Fruit fly (Drosophila melanogaster) whole organism, prepupa: ENCODE results near the gene Cubn2.

Experiments
- CG10631 ChIP-seq: fragments of 200-800 bp; sonication (Bioruptor generic); optimal IDR thresholded peaks from 2 replicates; lab custom pipeline; 2016; ENCODE audit warnings: missing biosample characterization, missing genetic modification characterization
- CG10669 ChIP-seq: fragments of 200-800 bp; sonication (Bioruptor generic); optimal IDR thresholded peaks from 3 replicates; lab custom pipeline; 2018; ENCODE audit warnings: missing biosample characterization, mild to moderate bottlenecking, missing genetic modification characterization, moderate library complexity
- CG11294 ChIP-seq: fragments of 200-800 bp; sonication (Bioruptor generic); IDR thresholded peaks from 2 replicates; pipeline ENCODE4 v1.3.6; 2022; ENCODE audit warnings: missing biosample characterization, missing genetic modification characterization
- CG15336 ChIP-seq: fragments of 200-800 bp; sonication (Bioruptor generic); IDR thresholded peaks from 2 replicates; pipeline ENCODE4 v1.3.6; 2022; ENCODE audit warnings: missing biosample characterization, missing genetic modification characterization
- CG1621 ChIP-seq: fragments of 200-800 bp; sonication (Bioruptor generic); optimal IDR thresholded peaks from 3 replicates; lab custom pipeline; 2018; ENCODE audit warnings: missing biosample characterization, mild to moderate bottlenecking, missing genetic modification characterization
- CG32006 ChIP-seq: fragments of 200-800 bp; sonication (Bioruptor generic); optimal IDR thresholded peaks from 3 replicates; lab custom pipeline; 2017; ENCODE audit warnings: missing biosample characterization, mild to moderate bottlenecking, missing genetic modification characterization
- CG4318 ChIP-seq: fragments of 200-800 bp; sonication (Bioruptor generic); optimal IDR thresholded peaks from 3 replicates; lab custom pipeline; 2017; ENCODE audit warnings: missing biosample characterization, mild to moderate bottlenecking, missing genetic modification characterization
- CG6163 ChIP-seq: fragments of 200-800 bp; sonication (Bioruptor generic); IDR thresholded peaks from 3 replicates; pipeline ENCODE4 v1.3.6; 2022; ENCODE audit warnings: missing biosample characterization, missing genetic modification characterization
- CG6276 ChIP-seq: fragments of 200-800 bp; sonication (Bioruptor generic); optimal IDR thresholded peaks from 2 replicates; lab custom pipeline; 2017; ENCODE audit warnings: missing biosample characterization, mild to moderate bottlenecking, missing genetic modification characterization
- CG6792 ChIP-seq: fragments of 200-800 bp; sonication (Bioruptor generic); optimal IDR thresholded peaks from 3 replicates; lab custom pipeline; 2016; ENCODE audit warnings: missing biosample characterization, missing genetic modification characterization
- CG8119 ChIP-seq: fragments of 200-800 bp; sonication (Bioruptor generic); IDR thresholded peaks from 3 replicates; pipeline ENCODE4 v1.3.6; 2022; ENCODE audit warnings: missing biosample characterization, missing genetic modification characterization
- CG8319 ChIP-seq: fragments of 200-800 bp; sonication (Bioruptor generic); optimal IDR thresholded peaks from 3 replicates; lab custom pipeline; 2016; ENCODE audit warnings: missing biosample characterization, missing genetic modification characterization
- CG9139 ChIP-seq: fragments of 200-800 bp; sonication (Bioruptor generic); optimal IDR thresholded peaks from 3 replicates; lab custom pipeline; 2017; ENCODE audit warnings: missing biosample characterization, mild to moderate bottlenecking, missing genetic modification characterization
- Eip93F ChIP-seq: fragments of 200-800 bp; sonication (Bioruptor generic); optimal IDR thresholded peaks from 2 replicates; lab custom pipeline; 2016; ENCODE audit warnings: missing biosample characterization, mild to moderate bottlenecking, missing genetic modification characterization
- Ets96B ChIP-seq: fragments of 200-800 bp; optimal IDR thresholded peaks from 2 replicates; lab custom pipeline; 2019; ENCODE audit warnings: missing biosample characterization, mild to moderate bottlenecking, missing genetic modification characterization, moderate library complexity
- Gug ChIP-seq: fragments of 200-800 bp; sonication (Bioruptor generic); IDR thresholded peaks from 2 replicates; pipeline ENCODE4 v1.3.6; 2022; ENCODE audit warnings: missing biosample characterization, missing genetic modification characterization
- Hr39 ChIP-seq: fragments of 200-800 bp; sonication (Bioruptor generic); optimal IDR thresholded peaks from 2 replicates; lab custom pipeline; 2016; ENCODE audit warnings: missing biosample characterization, missing genetic modification characterization
- Hr4 ChIP-seq: fragments of 200-800 bp; sonication (Bioruptor generic); optimal IDR thresholded peaks from 3 replicates; lab custom pipeline; 2016; ENCODE audit warnings: missing biosample characterization, missing genetic modification characterization
- Met ChIP-seq: fragments of 200-800 bp; sonication (Bioruptor generic); optimal IDR thresholded peaks from 3 replicates; lab custom pipeline; 2016; ENCODE audit warnings: missing biosample characterization, missing genetic modification characterization
- Sox102F ChIP-seq: fragments of 200-800 bp; sonication (Bioruptor generic); optimal IDR thresholded peaks from 2 replicates; lab custom pipeline; 2016; ENCODE audit warnings: missing biosample characterization, mild to moderate bottlenecking, missing genetic modification characterization
- Sox14 ChIP-seq: fragments of 200-800 bp; sonication (Bioruptor generic); optimal IDR thresholded peaks from 3 replicates; lab custom pipeline; 2016; ENCODE audit warnings: missing biosample characterization, missing genetic modification characterization
- achi ChIP-seq: fragments of 200-800 bp; sonication (Bioruptor generic); optimal IDR thresholded peaks from 3 replicates; lab custom pipeline; 2016; ENCODE audit warnings: missing biosample characterization, missing genetic modification characterization
- eg ChIP-seq: fragments of 200-800 bp; sonication (Bioruptor generic); IDR thresholded peaks from 3 replicates; pipeline ENCODE4 v1.3.6; 2022; ENCODE audit warnings: missing biosample characterization, missing genetic modification characterization
- esn ChIP-seq: fragments of 200-800 bp; sonication (Bioruptor generic); optimal IDR thresholded peaks from 2 replicates; lab custom pipeline; 2016; ENCODE audit warnings: missing biosample characterization, mild to moderate bottlenecking, missing genetic modification characterization, moderate library complexity
- fd59A ChIP-seq: fragments of 200-800 bp; sonication (Bioruptor generic); optimal IDR thresholded peaks from 2 replicates; lab custom pipeline; 2017; ENCODE audit warnings: missing biosample characterization, mild to moderate bottlenecking, missing genetic modification characterization, missing genetic modification reagents
- fd85E ChIP-seq: fragments of 200-800 bp; sonication (Bioruptor generic); optimal IDR thresholded peaks from 3 replicates; lab custom pipeline; 2016; ENCODE audit warnings: missing biosample characterization, missing genetic modification characterization
- fkh ChIP-seq: fragments of 200-800 bp; sonication (Bioruptor generic); optimal IDR thresholded peaks from 3 replicates; lab custom pipeline; 2017; ENCODE audit warnings: missing biosample characterization, mild to moderate bottlenecking, missing genetic modification characterization, moderate library complexity
- lz ChIP-seq: fragments of 200-800 bp; sonication (Bioruptor generic); optimal IDR thresholded peaks from 3 replicates; lab custom pipeline; 2016; ENCODE audit warnings: missing biosample characterization, missing genetic modification characterization
- net ChIP-seq: fragments of 200-800 bp; sonication (Bioruptor generic); optimal IDR thresholded peaks from 3 replicates; lab custom pipeline; 2016; ENCODE audit warnings: missing biosample characterization, missing genetic modification characterization
- ss ChIP-seq, 2 experiments: fragments of 200-800 bp; sonication (Bioruptor generic); optimal IDR thresholded peaks; 2 replicates in 1 of 2; 3 replicates in 1 of 2; lab custom pipeline; 2017 to 2018; ENCODE audit warnings: mild to moderate bottlenecking in 2 of 2, missing biosample characterization in 2 of 2, missing genetic modification characterization in 2 of 2, moderate library complexity in 1 of 2
- svp ChIP-seq: fragments of 200-800 bp; sonication (Bioruptor generic); peaks from one replicate; lab custom pipeline; 2016; ENCODE audit warnings: missing biosample characterization, missing genetic modification characterization
- topi ChIP-seq: fragments of 200-800 bp; sonication (Bioruptor generic); optimal IDR thresholded peaks from 3 replicates; lab custom pipeline; 2016; ENCODE audit warnings: missing biosample characterization, missing genetic modification characterization
- vri ChIP-seq: fragments of 200-800 bp; sonication (Bioruptor generic); optimal IDR thresholded peaks from 3 replicates; lab custom pipeline; 2016; ENCODE audit warnings: missing biosample characterization, mild to moderate bottlenecking, missing genetic modification characterization

The Cubn2 gene

dm6 chr3L:11788195-11788594 is 26.4 kb downstream of the Cubn2 start:
- TF ChIP-seq CG15336 (GFP tag; lab: Robert Waterston, UW) = no peak
- 0 out of 3 replicates have a peak, but pooled peaks have one; percentile 12 for TF ChIP-seq CG6163 (GFP tag; lab: Robert Waterston, UW)
- peak; percentile 1 for TF ChIP-seq CG10631
- TF ChIP-seq vri (GFP tag; lab: Kevin White, UChicago) = peak; percentile 81
- TF ChIP-seq esn = peak; percentile 38
- TF ChIP-seq CG6792 (GFP tag; lab: Kevin White, UChicago) = peak; percentile 25
- TF ChIP-seq eg (GFP tag; lab: Robert Waterston, UW) = no peak
- no peak for TF ChIP-seq ss (GFP tag; optimal IDR thresholded peaks at IDR 0.05; lab: Kevin White, UChicago)
- no peak for TF ChIP-seq Hr39
- peak; percentile 4 for TF ChIP-seq Sox14 (GFP tag; lab: Kevin White, UChicago)
- peak; percentile 52 for TF ChIP-seq Eip93F

- TF ChIP-seq net (GFP tag; lab: Kevin White, UChicago) (peak; percentile 29), achi (GFP tag; lab: Kevin White, UChicago) (peak; percentile 10), CG9139 (GFP tag; lab: Kevin White, UChicago) (no peak), Hr4 (GFP tag; lab: Kevin White, UChicago) (peak; percentile 70), CG11294 (GFP tag; lab: Robert Waterston, UW) (peak; percentile 61), CG15336 (GFP tag; lab: Robert Waterston, UW) (peak; percentile 80), Sox102F (GFP tag; lab: Kevin White, UChicago) (no peak), fd59A (GFP tag; lab: Kevin White, UChicago) (no peak), CG8119 (GFP tag; lab: Robert Waterston, UW) (peak; percentile 44; the same call in 1 of the 3 replicates), Hr39 (no peak), Gug (peak; percentile 50), svp (GFP tag; lab: Kevin White, UChicago) (peak; percentile 45), fkh (GFP tag; lab: Kevin White, UChicago) (no peak), eg (GFP tag; lab: Robert Waterston, UW) (peak; percentile 73), CG10669 (no peak), CG6163 (GFP tag; lab: Robert Waterston, UW) (peak; percentile 74), CG8319 (GFP tag; lab: Kevin White, UChicago) (no peak)
- TF ChIP-seq, all 60 proteins: peak for 10
Measured at dm6 chr3L:11785291-11785690, 29.3 kb downstream of the Cubn2 start.

dm6 chr3L:11777348-11777958 is 37.1 kb downstream of the Cubn2 start:
- TF ChIP-seq CG6276 (no peak), Met (GFP tag; lab: Kevin White, UChicago) (no peak), vri (GFP tag; lab: Kevin White, UChicago) (peak; percentile 41), svp (GFP tag; lab: Kevin White, UChicago) (peak; percentile 87), CG10669 (no peak), Sox102F (GFP tag; lab: Kevin White, UChicago) (no peak), CG32006 (GFP tag; lab: Kevin White, UChicago) (no peak), fd85E (GFP tag; lab: Kevin White, UChicago) (no peak), lz (GFP tag; lab: Kevin White, UChicago) (no peak), esn (no peak), topi (GFP tag; lab: Kevin White, UChicago) (no peak), CG1621 (tag; lab: Kevin White, UChicago) (no peak), CG4318 (no peak), eg (GFP tag; lab: Robert Waterston, UW) (no peak)

dm6 chr3L:11776731-11777130 is 37.8 kb downstream of the Cubn2 start, which contains the start of gene CG14131:
TSS of gene CG14131 (plus strand) at chr3L:11777073.
- peak; percentile 78 for TF ChIP-seq vri (GFP tag; lab: Kevin White, UChicago)
- no peak for TF ChIP-seq fkh (GFP tag; lab: Kevin White, UChicago)
- peak; percentile 17 for TF ChIP-seq Sox14 (GFP tag; lab: Kevin White, UChicago)

dm6 chr3L:11774401-11774800 is 40.2 kb downstream of the Cubn2 start, which contains the start of gene Tim13:
TSS of gene Tim13 (minus strand) at chr3L:11774501.
- TF ChIP-seq Ets96B (tag; lab: Kevin White, UChicago) = no peak
- no peak for TF ChIP-seq CG8319 (GFP tag; lab: Kevin White, UChicago)
- no peak for TF ChIP-seq CG6792 (GFP tag; lab: Kevin White, UChicago)
